Worm (Caenorhabditis elegans): ENCODE measurements around the gene W02B12.12.

Gene W02B12.12

DNA sequence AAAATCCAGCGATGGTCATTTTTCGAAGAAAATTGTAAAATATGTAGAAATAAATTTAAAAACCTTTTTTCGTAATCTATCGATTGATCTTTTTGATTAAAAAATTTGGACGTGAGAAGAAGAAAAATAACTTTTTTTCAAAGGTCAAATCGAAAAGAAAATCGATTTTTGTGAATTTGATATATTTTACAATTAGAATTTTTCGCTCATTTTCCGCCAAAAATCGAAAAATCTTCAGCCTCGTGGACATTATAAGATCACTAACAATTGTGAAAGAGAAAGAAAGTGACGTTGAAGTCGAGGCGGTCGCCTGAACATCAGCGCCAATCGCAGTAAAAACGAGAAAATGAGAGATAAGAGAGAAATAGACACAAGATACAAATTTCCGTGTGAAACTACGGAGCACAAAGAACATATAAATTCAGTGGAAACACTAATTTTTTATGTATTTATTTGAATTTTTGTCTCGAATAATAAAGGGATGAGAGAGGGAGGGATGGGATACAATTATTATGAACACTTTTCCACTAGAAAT lies 9.3 kb downstream of the W02B12.12 start, which contains the start of gene cisd-1 (continued):
- TF ChIP-seq unc-98 (GFP tag; IDR thresholded peaks at IDR 0.05), result no peak
- TF ChIP-seq lir-3 (tag; optimal IDR thresholded peaks at IDR 0.05; ENCODE audit: poor library complexity), result no peak
- TF ChIP-seq alr-1 (tag; optimal IDR thresholded peaks at IDR 0.05; ENCODE audit: borderline replicate concordance), result no peak
- no peak for TF ChIP-seq hpl-2 (GFP tag; optimal IDR thresholded peaks at IDR 0.05)
- no peak for TF ChIP-seq nhr-11 (tag; optimal IDR thresholded peaks at IDR 0.05)
- TF ChIP-seq elt-2 (tag; optimal IDR thresholded peaks at IDR 0.05), result peak; percentile 33

DNA sequence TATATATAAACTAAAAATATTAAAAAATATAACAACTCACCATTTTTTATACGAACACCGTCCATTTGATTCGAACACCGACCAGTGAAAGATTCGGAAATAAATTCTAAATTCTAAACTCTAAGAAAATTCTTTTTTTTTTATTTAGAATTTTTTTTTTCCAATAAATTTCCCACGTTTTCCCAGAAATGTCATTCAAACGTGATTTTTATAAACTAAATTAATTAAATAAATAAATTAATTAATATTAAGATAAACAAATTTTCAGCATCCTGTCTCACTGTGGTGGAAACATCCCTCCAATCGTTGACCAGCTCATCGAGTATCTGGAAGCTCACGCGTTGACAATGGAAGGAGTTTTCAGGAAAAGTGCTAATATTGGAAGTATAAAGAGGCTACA lies 11.4 kb downstream of the W02B12.12 start, which contains the start of gene klp-17:
Gene klp-17 (minus strand): TSS at position 101 of the 400 bp plus-strand sequence.
- TF ChIP-seq lin-39 (tag; optimal IDR thresholded peaks at IDR 0.05), result no peak

DNA sequence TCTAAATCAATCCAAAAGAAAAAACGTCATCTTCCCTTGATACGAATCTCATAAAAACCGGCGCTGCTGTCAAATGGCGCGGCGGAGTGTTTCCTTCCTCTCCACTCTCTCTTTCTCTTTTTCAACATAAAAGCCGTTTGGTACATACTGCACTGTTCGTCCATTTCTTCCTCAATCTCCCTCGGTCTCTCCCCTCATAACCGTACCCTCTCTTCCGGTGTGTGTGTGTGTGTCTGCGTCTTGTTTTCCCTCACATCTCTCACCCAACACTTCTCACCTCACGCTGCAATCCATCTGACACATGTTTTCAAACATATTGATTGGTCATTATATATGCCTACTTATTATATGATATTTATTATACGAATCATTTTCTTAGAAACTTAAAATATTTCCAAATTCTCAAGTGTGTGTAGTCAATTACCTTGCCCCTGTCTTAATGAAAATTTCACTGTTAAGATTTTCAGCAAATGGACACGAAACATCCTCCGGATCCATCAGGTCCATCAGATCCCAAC lies 14.5 kb downstream of the W02B12.12 start, which contains the start of the genes aars-1 and rga-1:
Gene aars-1 (minus strand): TSS at position 71 of the 518 bp plus-strand sequence.
Gene rga-1 (plus strand): TSS at position 468 of the 518 bp plus-strand sequence.
- TF ChIP-seq hlh-17 (GFP tag; optimal IDR thresholded peaks at IDR 0.05; ENCODE audit: borderline replicate concordance) (no peak), fos-1 (tag; optimal IDR thresholded peaks at IDR 0.05) (no peak), unc-130 (tag; optimal IDR thresholded peaks at IDR 0.05) (no peak), blmp-1 (tag; optimal IDR thresholded peaks at IDR 0.05) (peak; percentile 88), nhr-71 (tag; optimal IDR thresholded peaks at IDR 0.05) (peak; percentile 57), nhr-20 (tag; optimal IDR thresholded peaks at IDR 0.05) (peak; percentile 68), unc-98 (GFP tag; IDR thresholded peaks at IDR 0.05) (no peak), lin-13 (GFP tag; optimal IDR thresholded peaks at IDR 0.05) (no peak), ztf-4 (tag; optimal IDR thresholded peaks at IDR 0.05) (no peak), jun-1 (tag; optimal IDR thresholded peaks at IDR 0.05) (peak; percentile 42), ets-5 (GFP tag; IDR thresholded peaks at IDR 0.05) (no peak), grh-1 (GFP tag; IDR thresholded peaks at IDR 0.05) (no peak), skn-1 (tag; optimal IDR thresholded peaks at IDR 0.05) (peak; percentile 14), nhr-85 (tag) (peak; percentile 83), egl-27 (tag; optimal IDR thresholded peaks at IDR 0.05) (no peak), elt-2 (tag; optimal IDR thresholded peaks at IDR 0.05) (peak; percentile 8), alr-1 (tag; optimal IDR thresholded peaks at IDR 0.05; ENCODE audit: borderline replicate concordance) (no peak), hlh-4 (tag; optimal IDR thresholded peaks at IDR 0.05) (no peak), fkh-8 (tag; optimal IDR thresholded peaks at IDR 0.05) (no peak), mdl-1 (tag; optimal IDR thresholded peaks at IDR 0.05) (peak in 1 of 2 experiments; percentile 49), tbx-2 (tag; optimal IDR thresholded peaks at IDR 0.05) (peak; percentile 55), unc-30 (tag; optimal IDR thresholded peaks at IDR 0.05) (no peak), efl-3 (GFP tag; optimal IDR thresholded peaks at IDR 0.05) (no peak), nhr-12 (tag; optimal IDR thresholded peaks at IDR 0.05) (no peak), nhr-47 (tag; optimal IDR thresholded peaks at IDR 0.05) (peak; percentile 16), swsn-7 (tag; optimal IDR thresholded peaks at IDR 0.05) (peak; percentile 24), lin-35 (GFP tag; optimal IDR thresholded peaks at IDR 0.05) (peak in 1 of 2 experiments; percentile 62), aly-2 (tag; optimal IDR thresholded peaks at IDR 0.05) (no peak), dsc-1 (tag; optimal IDR thresholded peaks at IDR 0.05) (peak; percentile 36), nhr-84 (tag; optimal IDR thresholded peaks at IDR 0.05) (no peak), vab-15 (tag; optimal IDR thresholded peaks at IDR 0.05) (no peak), ama-1 (optimal IDR thresholded peaks at IDR 0.05) (no peak), lir-3 (tag; optimal IDR thresholded peaks at IDR 0.05; ENCODE audit: poor library complexity) (peak; percentile 32), lsy-2 (tag; optimal IDR thresholded peaks at IDR 0.05) (peak; percentile 28 to 57), pag-3 (tag; optimal IDR thresholded peaks at IDR 0.05; ENCODE audit: borderline replicate concordance, insufficient read depth) (no peak), elt-3 (tag; optimal IDR thresholded peaks at IDR 0.05) (peak in 3 of 6 experiments; percentile 5 to 57 (median 55)), ceh-88 (GFP tag; IDR thresholded peaks at IDR 0.05) (no peak), rnt-1 (tag; optimal IDR thresholded peaks at IDR 0.05) (peak; percentile 61), nhr-90 (tag; optimal IDR thresholded peaks at IDR 0.05; ENCODE audit: poor library complexity) (peak; percentile 10), nhr-76 (tag; optimal IDR thresholded peaks at IDR 0.05) (no peak), nhr-77 (tag; optimal IDR thresholded peaks at IDR 0.05) (peak; percentile 16), unc-86 (tag; optimal IDR thresholded peaks at IDR 0.05) (no peak), lin-14 (GFP tag; optimal IDR thresholded peaks at IDR 0.05) (peak; percentile 87), xbp-1 (tag; optimal IDR thresholded peaks at IDR 0.05) (peak; percentile 24)

All from whole organism, L1 larva.